Worm (Caenorhabditis elegans) whole organism, L3 larva: ENCODE measurements around the gene K10H10.4.

Experiments used
- aly-2 ChIP-seq: fragments of 150-350 bp; optimal IDR thresholded peaks from 2 replicates; lab custom pipeline; 2014; ENCODE audit warnings: missing biosample characterization, missing genetic modification characterization
- ama-1 ChIP-seq: fragments of 150-350 bp; optimal IDR thresholded peaks from 2 replicates; lab custom pipeline; 2018
- ceh-28 ChIP-seq: fragments of 150-350 bp; optimal IDR thresholded peaks from 2 replicates; lab custom pipeline; 2014; ENCODE audit warnings: missing biosample characterization, missing genetic modification reagents, missing genetic modification characterization
- ceh-9 ChIP-seq: sonication (generic microtip); optimal IDR thresholded peaks from 2 replicates; lab custom pipeline; 2018; ENCODE audit warnings: missing biosample characterization, missing genetic modification characterization
- daf-12 ChIP-seq: fragments of 150-350 bp; optimal IDR thresholded peaks from 2 replicates; lab custom pipeline; 2014; ENCODE audit warnings: missing biosample characterization, missing genetic modification reagents, missing genetic modification characterization
- elt-1 ChIP-seq: fragments of 150-350 bp; optimal IDR thresholded peaks from 2 replicates; lab custom pipeline; 2014; ENCODE audit warnings: missing biosample characterization, missing genetic modification characterization
- elt-2 ChIP-seq: sonication (generic microtip); optimal IDR thresholded peaks from 2 replicates; lab custom pipeline; 2016; ENCODE audit warnings: missing genetic modification reagents, mild to moderate bottlenecking, missing genetic modification characterization, missing compliant biosample characterization
- elt-3 ChIP-seq, 3 experiments: fragments of 150-350 bp in 1 of 3; sonication (generic microtip) in 2 of 3; optimal IDR thresholded peaks; 2 replicates in 2 of 3; 4 replicates in 1 of 3; lab custom pipeline; 2014 to 2017; ENCODE audit warnings: missing biosample characterization in 3 of 3, missing genetic modification characterization in 3 of 3
- eor-1 ChIP-seq, 2 experiments: fragments of 150-350 bp; optimal IDR thresholded peaks; 2 replicates each; lab custom pipeline; 2014 to 2018; ENCODE audit warnings: missing biosample characterization in 2 of 2, missing genetic modification characterization in 2 of 2
- hmg-11 ChIP-seq: sonication (generic microtip); optimal IDR thresholded peaks from 2 replicates; lab custom pipeline; 2016; ENCODE audit warnings: missing genetic modification characterization, missing compliant biosample characterization
- jun-1 ChIP-seq: fragments of 150-350 bp; optimal IDR thresholded peaks from 2 replicates; lab custom pipeline; 2014; ENCODE audit warnings: missing biosample characterization, missing genetic modification reagents, missing genetic modification characterization
- mdl-1 ChIP-seq: fragments of 150-350 bp; optimal IDR thresholded peaks from 2 replicates; lab custom pipeline; 2014; ENCODE audit warnings: missing biosample characterization, missing genetic modification characterization
- nhr-11 ChIP-seq: fragments of 150-350 bp; optimal IDR thresholded peaks from 2 replicates; lab custom pipeline; 2014; ENCODE audit warnings: missing biosample characterization, missing genetic modification characterization
- nhr-12 ChIP-seq: fragments of 150-350 bp; optimal IDR thresholded peaks from 2 replicates; lab custom pipeline; 2014; ENCODE audit warnings: missing biosample characterization, missing genetic modification characterization
- nhr-77 ChIP-seq: fragments of 150-350 bp; optimal IDR thresholded peaks from 2 replicates; lab custom pipeline; 2014; ENCODE audit warnings: missing biosample characterization, missing genetic modification characterization
- pha-4 ChIP-seq: fragments of 150-350 bp; optimal IDR thresholded peaks from 2 replicates; lab custom pipeline; 2014; ENCODE audit warnings: missing biosample characterization, missing genetic modification reagents, missing genetic modification characterization
- pqm-1 ChIP-seq: fragments of 150-350 bp; optimal IDR thresholded peaks from 2 replicates; lab custom pipeline; 2017; ENCODE audit warnings: missing biosample characterization, missing genetic modification characterization, inconsistent platforms
- snpc-4 ChIP-seq: fragments of 150-350 bp; optimal IDR thresholded peaks from 2 replicates; lab custom pipeline; 2014; ENCODE audit warnings: missing biosample characterization, missing genetic modification characterization
- tbx-2 ChIP-seq: sonication (generic microtip); optimal IDR thresholded peaks from 2 replicates; lab custom pipeline; 2016; ENCODE audit warnings: mild to moderate bottlenecking, missing genetic modification characterization, missing compliant biosample characterization
- unc-39 ChIP-seq: sonication (generic microtip); optimal IDR thresholded peaks from 4 replicates; lab custom pipeline; 2017; ENCODE audit warnings: missing biosample characterization, missing genetic modification characterization
- unc-62 ChIP-seq: fragments of 150-350 bp; sonication (generic microtip); optimal IDR thresholded peaks from 4 replicates; lab custom pipeline; 2014; ENCODE audit warnings: missing biosample characterization, missing genetic modification reagents, missing genetic modification characterization
- zag-1 ChIP-seq: fragments of 150-350 bp; optimal IDR thresholded peaks from 2 replicates; lab custom pipeline; 2014; ENCODE audit warnings: missing biosample characterization, missing genetic modification characterization
- ztf-11 ChIP-seq: fragments of 150-350 bp; optimal IDR thresholded peaks from 2 replicates; lab custom pipeline; 2014; ENCODE audit warnings: missing biosample characterization, missing genetic modification characterization
- ztf-4 ChIP-seq: fragments of 150-350 bp; optimal IDR thresholded peaks from 2 replicates; lab custom pipeline; 2014; ENCODE audit warnings: missing biosample characterization, missing genetic modification characterization

Gene K10H10.4

ce11 chrII:14534000-14534399 is 33.8 kb downstream of the K10H10.4 start, which contains the start of gene C04H5.1:
TSS of gene C04H5.1 (plus strand) at chrII:14534300.
- no peak for TF ChIP-seq ceh-9 (tag; lab: Kevin White, UChicago)

ce11 chrII:14537728-14538127 is 37.5 kb downstream of the K10H10.4 start, which contains the start of the genes clec-147 and C04H5.7:
TSS of gene clec-147 (minus strand) at chrII:14537828.
TSS of gene C04H5.7 (plus strand) at chrII:14537946.
- TF ChIP-seq mdl-1 (tag; lab: Kevin White, UChicago) (no peak), nhr-77 (tag; lab: Kevin White, UChicago) (no peak), aly-2 (no peak), elt-3 (tag; optimal IDR thresholded peaks at IDR 0.05; lab: Kevin White, UChicago) (no peak), pha-4 (tag; lab: Kevin White, UChicago) (no peak), ztf-11 (tag; lab: Kevin White, UChicago) (no peak), tbx-2 (tag; lab: Kevin White, UChicago) (no peak), elt-1 (tag; lab: Kevin White, UChicago) (no peak), daf-12 (tag; lab: Kevin White, UChicago) (no peak), zag-1 (tag; lab: Kevin White, UChicago) (no peak), elt-2 (no peak), hmg-11 (no peak), ceh-28 (tag; lab: Kevin White, UChicago) (no peak), nhr-11 (tag; lab: Kevin White, UChicago) (no peak), ama-1 (no peak), nhr-12 (tag; lab: Kevin White, UChicago) (no peak)
- TF ChIP-seq, all 47 proteins: peak for 0

DNA sequence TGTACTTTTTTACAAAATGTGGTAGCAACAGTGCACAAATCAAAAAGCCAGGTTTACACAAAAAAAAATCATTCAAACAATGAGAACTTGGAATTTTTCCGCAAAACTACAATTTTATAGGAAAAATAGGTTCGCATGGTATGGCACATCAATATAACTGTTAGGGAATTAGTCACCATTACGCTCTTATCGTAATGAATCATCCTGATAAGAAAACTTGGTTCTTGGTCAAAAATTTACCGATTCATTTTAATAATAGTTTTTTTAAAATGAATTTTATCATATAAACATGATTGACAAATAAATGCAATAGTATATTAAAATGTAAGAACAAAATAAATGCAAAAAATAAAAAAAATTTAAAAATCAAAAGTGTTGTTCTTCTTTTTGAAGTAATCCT is 40.3 kb downstream of the K10H10.4 start:
- peak; percentile 59 for TF ChIP-seq elt-2
- no peak for TF ChIP-seq eor-1 (tag; optimal IDR thresholded peaks at IDR 0.05; lab: Kevin White, UChicago)
- TF ChIP-seq pqm-1 (tag; lab: Kevin White, UChicago), result peak; percentile 66

DNA sequence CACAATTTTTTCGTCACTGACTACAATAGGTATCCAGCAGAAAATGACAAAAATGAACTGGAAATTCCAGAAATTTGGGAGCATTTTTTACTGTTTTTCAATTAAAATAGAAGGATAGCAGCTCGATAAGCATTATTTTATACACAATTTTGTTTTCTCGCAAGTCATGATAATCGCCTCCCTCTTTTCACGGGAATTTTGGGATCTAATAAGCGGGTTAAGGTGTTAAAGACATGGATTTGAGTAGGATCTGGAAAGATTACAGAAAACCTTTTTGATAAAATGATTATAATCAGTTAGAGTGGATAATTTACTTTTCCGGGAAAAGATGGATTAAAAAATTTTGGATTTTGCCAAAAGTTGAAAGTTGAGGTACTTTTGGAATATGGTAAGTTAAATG is 48.5 kb downstream of the K10H10.4 start, which contains the start of gene gcy-29:
TSS of gene gcy-29 (minus strand) at position 101 of the 400 bp plus-strand sequence.
- TF ChIP-seq ztf-4 (tag; lab: Kevin White, UChicago) (no peak), zag-1 (tag; lab: Kevin White, UChicago) (no peak)

- no peak for TF ChIP-seq snpc-4 (tag; lab: Kevin White, UChicago)
- TF ChIP-seq jun-1 (tag; lab: Kevin White, UChicago), result no peak
- no peak for TF ChIP-seq unc-39 (tag; lab: Kevin White, UChicago)
- TF ChIP-seq unc-62 (GFP tag; lab: Kevin White, UChicago), result no peak
- TF ChIP-seq ceh-9 (tag; lab: Kevin White, UChicago), result no peak
Measured at ce11 chrII:14550613-14551012, 50.4 kb downstream of the K10H10.4 start, which contains the start of gene nlp-41. TSS of gene nlp-41 (plus strand) at chrII:14550913.
